Fruit fly (Drosophila melanogaster): ENCODE measurements around the gene prc.

dm6 chr3L:11957669-11958333 lies 8.1 kb downstream of the prc start, which contains the start of the genes CG11570 and CG43294:
- TF ChIP-seq cg (GFP tag; optimal IDR thresholded peaks at IDR 0.05) (no peak), CG17328 (GFP tag; IDR thresholded peaks at IDR 0.05) (no peak), Gug (GFP tag; IDR thresholded peaks at IDR 0.05) (no peak)

Data from whole organism, embryonic.